Fruit fly (Drosophila melanogaster): ENCODE data around the gene CG6324.

Gene CG6324

dm6 chrX:15490519-15490918, 14.6 kb downstream of the CG6324 start (continued):
- TF ChIP-seq z (GFP tag; IDR thresholded peaks at IDR 0.05) (no peak), lab (GFP tag; optimal IDR thresholded peaks at IDR 0.05) (no peak), Spps (tag; optimal IDR thresholded peaks at IDR 0.05) (no peak), CG13894 (tag; optimal IDR thresholded peaks at IDR 0.05) (no peak), dati (GFP tag; IDR thresholded peaks at IDR 0.05) (no peak)

DNA sequence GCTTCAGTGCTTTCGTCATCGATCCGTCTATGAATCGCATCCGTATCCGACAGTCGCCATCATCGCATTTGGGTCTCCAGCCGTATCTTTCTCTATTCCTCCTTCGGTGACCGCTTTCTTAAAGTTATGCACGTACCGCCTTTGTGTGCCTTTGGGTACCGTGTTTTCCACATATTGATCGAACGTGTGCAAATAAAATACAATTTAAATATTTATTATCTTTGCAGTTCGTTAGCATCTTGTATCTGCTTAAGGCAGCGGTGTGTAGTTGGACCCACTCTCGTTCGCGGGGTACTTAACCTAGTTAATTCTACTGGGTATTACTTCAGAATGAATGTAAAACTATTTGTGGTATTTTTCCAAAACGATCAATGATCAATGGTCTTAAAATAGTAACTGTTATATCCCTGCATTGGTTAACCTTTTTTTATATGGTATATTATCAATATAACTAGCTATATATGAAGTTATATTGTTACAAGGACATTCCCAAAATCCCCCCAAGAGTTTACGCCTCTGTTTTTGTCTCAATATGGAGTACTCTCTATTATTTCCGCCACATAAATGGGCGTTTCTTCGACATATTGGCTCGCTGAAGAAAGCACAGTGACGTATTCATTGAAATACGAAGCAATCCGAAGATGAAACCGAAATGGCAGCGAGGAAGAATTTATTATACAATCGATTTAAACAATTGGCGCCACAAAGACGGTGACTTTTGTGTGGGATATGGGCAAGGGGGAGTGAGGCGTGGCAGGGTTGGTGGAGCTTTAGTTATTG, 19.9 kb downstream of the CG6324 start:
- TF ChIP-seq ci (GFP tag; IDR thresholded peaks at IDR 0.05) (0 out of 3 replicates have a peak, but pooled peaks have one; percentile 30), Adf1 (GFP tag; IDR thresholded peaks at IDR 0.05) (no peak), CG3407 (GFP tag; optimal IDR thresholded peaks at IDR 0.05) (peak; percentile 11), Atf3 (GFP tag; optimal IDR thresholded peaks at IDR 0.05) (no peak), cg (GFP tag; optimal IDR thresholded peaks at IDR 0.05) (no peak), Rx (GFP tag; IDR thresholded peaks at IDR 0.05) (no peak), CG2199 (GFP tag; IDR thresholded peaks at IDR 0.05) (peak; percentile 97), wek (GFP tag; optimal IDR thresholded peaks at IDR 0.05) (peak; percentile 4), CG6813 (GFP tag; optimal IDR thresholded peaks at IDR 0.05) (peak; percentile 4), ewg (GFP tag; optimal IDR thresholded peaks at IDR 0.05) (no peak), CG3281 (GFP tag; optimal IDR thresholded peaks at IDR 0.05) (no peak), h (optimal IDR thresholded peaks at IDR 0.05) (no peak), zf30C (GFP tag; optimal IDR thresholded peaks at IDR 0.05) (no peak), Mad (GFP tag; optimal IDR thresholded peaks at IDR 0.05) (no peak), Dll (GFP tag; IDR thresholded peaks at IDR 0.05; ENCODE audit: partially characterized antibody) (no peak), CG1233 (GFP tag; optimal IDR thresholded peaks at IDR 0.05) (no peak), CoRest (tag; optimal IDR thresholded peaks at IDR 0.05) (no peak), CG6654 (GFP tag; optimal IDR thresholded peaks at IDR 0.05) (no peak), CG17359 (tag; optimal IDR thresholded peaks at IDR 0.05) (peak; percentile 20), CG8281 (tag; optimal IDR thresholded peaks at IDR 0.05) (no peak), Asciz (GFP tag; optimal IDR thresholded peaks at IDR 0.05) (peak; percentile 46), chm (GFP tag; IDR thresholded peaks at IDR 0.05) (peak; percentile 27; the same call in 1 of the 2 replicates), Hsf (GFP tag; optimal IDR thresholded peaks at IDR 0.05) (no peak), gem (tag; optimal IDR thresholded peaks at IDR 0.05) (peak; percentile 7), CG32767 (GFP tag; IDR thresholded peaks at IDR 0.05) (no peak), CG7987 (GFP tag; optimal IDR thresholded peaks at IDR 0.05) (no peak), fu2 (GFP tag; optimal IDR thresholded peaks at IDR 0.05) (no peak), CG4730 (GFP tag; IDR thresholded peaks at IDR 0.05) (no peak), CG31441 (GFP tag; IDR thresholded peaks at IDR 0.05) (no peak), Vsx1 (GFP tag; optimal IDR thresholded peaks at IDR 0.05) (peak; percentile 13), CG2678 (tag; optimal IDR thresholded peaks at IDR 0.05) (peak; percentile 1), sqz (GFP tag; optimal IDR thresholded peaks at IDR 0.05) (peak; percentile 4), Deaf1 (tag; optimal IDR thresholded peaks at IDR 0.05) (peak; percentile 76), ATbp (GFP tag; optimal IDR thresholded peaks at IDR 0.05) (peak; percentile 36), gcm (GFP tag; optimal IDR thresholded peaks at IDR 0.05) (no peak), esg (GFP tag; conservative IDR thresholded peaks at IDR 0.05) (no peak), CG14860 (GFP tag; IDR thresholded peaks at IDR 0.05; ENCODE audit: partially characterized antibody) (no peak), pita (GFP tag; optimal IDR thresholded peaks at IDR 0.05) (no peak), CG9932 (GFP tag; IDR thresholded peaks at IDR 0.05) (no peak), NfI (GFP tag; optimal IDR thresholded peaks at IDR 0.05) (no peak), sens (GFP tag) (peak; percentile 50)
